Fruit fly (Drosophila melanogaster) whole organism, adult: ENCODE results near the gene CG4502.

Experiments
- CG11617 ChIP-seq: fragments of 200-800 bp; sonication (Bioruptor generic); optimal IDR thresholded peaks from 2 replicates; lab custom pipeline; 2017; ENCODE audit warnings: mild to moderate bottlenecking, missing biosample characterization, missing genetic modification reagents, missing genetic modification characterization
- CG12768 ChIP-seq: fragments of 200-800 bp; sonication (Bioruptor generic); optimal IDR thresholded peaks from 2 replicates; lab custom pipeline; 2017; ENCODE audit warnings: missing biosample characterization, missing genetic modification characterization, mild to moderate bottlenecking, moderate library complexity, missing genetic modification reagents
- CG14711 ChIP-seq: fragments of 200-800 bp; sonication (Bioruptor generic); optimal IDR thresholded peaks from 2 replicates; lab custom pipeline; 2018; ENCODE audit warnings: missing biosample characterization, mild to moderate bottlenecking, missing genetic modification characterization, moderate library complexity
- CG1620 ChIP-seq: fragments of 200-800 bp; sonication (Bioruptor generic); optimal IDR thresholded peaks from 2 replicates; lab custom pipeline; 2016; ENCODE audit warnings: missing biosample characterization, missing genetic modification characterization
- CG33017 ChIP-seq: fragments of 200-800 bp; sonication (Bioruptor generic); optimal IDR thresholded peaks from 2 replicates; lab custom pipeline; 2018; ENCODE audit warnings: missing biosample characterization, mild to moderate bottlenecking, missing genetic modification characterization, moderate library complexity
- CG5204 ChIP-seq: fragments of 200-800 bp; sonication (Bioruptor generic); optimal IDR thresholded peaks from 2 replicates; lab custom pipeline; 2016; ENCODE audit warnings: missing biosample characterization, missing genetic modification characterization
- CG7045 ChIP-seq: fragments of 200-800 bp; sonication (Bioruptor generic); optimal IDR thresholded peaks from 2 replicates; lab custom pipeline; 2017; ENCODE audit warnings: missing biosample characterization, mild to moderate bottlenecking, missing genetic modification characterization
- CG7101 ChIP-seq: fragments of 200-800 bp; sonication (Bioruptor generic); optimal IDR thresholded peaks from 2 replicates; lab custom pipeline; 2018; ENCODE audit warnings: missing biosample characterization, mild to moderate bottlenecking, missing genetic modification characterization, moderate library complexity
- Clk ChIP-seq: fragments of 200-800 bp; sonication (Bioruptor generic); optimal IDR thresholded peaks from 2 replicates; lab custom pipeline; 2017; ENCODE audit warnings: missing biosample characterization, missing genetic modification characterization
- Crg-1 ChIP-seq: fragments of 200-800 bp; sonication (Bioruptor generic); optimal IDR thresholded peaks from 2 replicates; lab custom pipeline; 2016; ENCODE audit warnings: missing biosample characterization, missing genetic modification characterization
- Hr96 ChIP-seq: fragments of 200-800 bp; sonication (Bioruptor generic); optimal IDR thresholded peaks from 2 replicates; lab custom pipeline; 2016; ENCODE audit warnings: missing biosample characterization, missing genetic modification characterization
- Mnt ChIP-seq: fragments of 200-800 bp; sonication (Bioruptor generic); optimal IDR thresholded peaks from 2 replicates; lab custom pipeline; 2016; ENCODE audit warnings: missing biosample characterization, mild to moderate bottlenecking, missing genetic modification characterization
- bab1 ChIP-seq: fragments of 200-800 bp; sonication (Bioruptor generic); optimal IDR thresholded peaks from 3 replicates; lab custom pipeline; 2019; ENCODE audit warnings: missing biosample characterization, mild to moderate bottlenecking, missing genetic modification characterization, moderate library complexity
- cic ChIP-seq: fragments of 200-800 bp; sonication (Bioruptor generic); optimal IDR thresholded peaks from 2 replicates; lab custom pipeline; 2017; ENCODE audit warnings: missing biosample characterization, mild to moderate bottlenecking, missing genetic modification characterization, moderate library complexity
- cnc ChIP-seq, 2 experiments: fragments of >200 bp; optimal IDR thresholded peaks; 2 replicates each; lab custom pipeline; 2017
- kay ChIP-seq: fragments of 200-800 bp; sonication (Bioruptor generic); peaks from one replicate; lab custom pipeline; 2016; ENCODE audit warnings: missing biosample characterization, missing genetic modification characterization, borderline replicate concordance
- ovo ChIP-seq: fragments of 200-800 bp; sonication (Bioruptor generic); optimal IDR thresholded peaks from 2 replicates; lab custom pipeline; 2016; ENCODE audit warnings: missing biosample characterization, missing genetic modification characterization
- pad ChIP-seq: fragments of 200-800 bp; sonication (Bioruptor generic); optimal IDR thresholded peaks from 3 replicates; lab custom pipeline; 2017; ENCODE audit warnings: missing biosample characterization, missing genetic modification characterization, mild to moderate bottlenecking, moderate library complexity, missing genetic modification reagents
- tj ChIP-seq: fragments of 200-800 bp; sonication (Bioruptor generic); optimal IDR thresholded peaks from 3 replicates; lab custom pipeline; 2017; ENCODE audit warnings: missing biosample characterization, mild to moderate bottlenecking, missing genetic modification characterization, moderate library complexity
- toe ChIP-seq: fragments of 200-800 bp; sonication (Bioruptor generic); optimal IDR thresholded peaks from 2 replicates; lab custom pipeline; 2016; ENCODE audit warnings: missing biosample characterization, missing genetic modification characterization

Gene CG4502

DNA sequence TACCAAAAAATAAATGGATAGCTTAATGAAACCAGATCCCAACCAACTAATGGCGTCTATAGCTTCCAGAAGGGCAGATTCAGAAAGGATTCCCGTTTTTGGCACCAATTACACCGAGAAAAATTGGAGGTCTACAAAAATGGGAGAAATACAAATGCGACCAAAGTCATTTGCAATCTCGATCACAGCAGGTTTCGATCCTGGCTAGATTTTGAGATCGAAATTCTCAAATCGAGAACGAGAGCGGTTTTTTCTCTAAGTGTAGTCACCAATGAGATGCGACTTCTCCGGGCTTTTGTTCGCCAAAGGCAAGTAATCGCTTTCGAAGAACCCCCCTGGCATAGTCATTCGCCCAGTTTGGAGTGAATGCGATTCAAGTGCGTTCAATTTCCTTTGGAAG, 28.3 kb downstream of the CG4502 start:
- TF ChIP-seq CG14711 (tag; lab: Kevin White, UChicago), result no peak
- TF ChIP-seq Mnt (GFP tag; lab: Kevin White, UChicago), result no peak
- TF ChIP-seq ovo, result no peak
- no peak for TF ChIP-seq Crg-1 (GFP tag; lab: Kevin White, UChicago)
- TF ChIP-seq cic (GFP tag; lab: Kevin White, UChicago), result no peak
- TF ChIP-seq tj, result no peak
- TF ChIP-seq pad, result no peak
- no peak for TF ChIP-seq Clk (GFP tag; lab: Kevin White, UChicago)
- TF ChIP-seq cnc (optimal IDR thresholded peaks at IDR 0.05; lab: Kevin White, UChicago), result no peak
- no peak for TF ChIP-seq bab1
- no peak for TF ChIP-seq Hr96 (GFP tag; lab: Kevin White, UChicago)
- TF ChIP-seq CG7101 (tag; lab: Kevin White, UChicago), result no peak
- no peak for TF ChIP-seq CG11617 (GFP tag; lab: Kevin White, UChicago)
- no peak for TF ChIP-seq CG33017
- TF ChIP-seq kay (GFP tag; lab: Kevin White, UChicago), result no peak
- no peak for TF ChIP-seq CG7045 (GFP tag; lab: Kevin White, UChicago)

DNA sequence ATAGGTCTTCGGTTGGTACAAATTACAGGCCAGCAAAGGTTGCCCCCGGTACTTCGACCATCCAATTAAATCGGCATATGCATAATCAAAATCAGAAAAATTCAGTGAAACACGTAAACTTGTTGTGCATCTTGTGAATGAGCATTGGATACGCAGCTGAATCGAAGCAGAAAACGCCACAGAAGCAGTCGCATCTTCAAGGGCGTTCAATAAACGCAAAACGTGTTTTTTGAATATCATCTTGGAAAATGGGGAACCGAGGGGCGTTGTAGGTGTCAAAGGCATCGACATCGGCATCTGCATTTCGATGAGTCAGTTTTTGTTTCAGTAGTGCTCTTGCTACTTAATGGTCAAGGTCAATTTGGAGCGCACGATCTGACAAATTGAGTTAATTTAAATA, 29.7 kb downstream of the CG4502 start:
- no peak for TF ChIP-seq CG12768
- TF ChIP-seq cnc (optimal IDR thresholded peaks at IDR 0.05; lab: Kevin White, UChicago), result no peak
- no peak for TF ChIP-seq Mnt (GFP tag; lab: Kevin White, UChicago)
- TF ChIP-seq toe (GFP tag; lab: Kevin White, UChicago), result no peak
- TF ChIP-seq ovo, result no peak
- no peak for TF ChIP-seq bab1
- TF ChIP-seq Clk (GFP tag; lab: Kevin White, UChicago), result no peak
- no peak for TF ChIP-seq cic (GFP tag; lab: Kevin White, UChicago)
- no peak for TF ChIP-seq kay (GFP tag; lab: Kevin White, UChicago)
- TF ChIP-seq Hr96 (GFP tag; lab: Kevin White, UChicago), result no peak
- no peak for TF ChIP-seq CG7101 (tag; lab: Kevin White, UChicago)
- no peak for TF ChIP-seq CG14711 (tag; lab: Kevin White, UChicago)
- TF ChIP-seq CG5204 (GFP tag; lab: Kevin White, UChicago), result no peak
- TF ChIP-seq CG7045 (GFP tag; lab: Kevin White, UChicago), result no peak
- no peak for TF ChIP-seq CG33017

dm6 chr2L:7169003-7169402, 35.1 kb downstream of the CG4502 start:
- TF ChIP-seq CG5204 (GFP tag; lab: Kevin White, UChicago) (no peak), Crg-1 (GFP tag; lab: Kevin White, UChicago) (no peak), toe (GFP tag; lab: Kevin White, UChicago) (no peak), CG11617 (GFP tag; lab: Kevin White, UChicago) (no peak), kay (GFP tag; lab: Kevin White, UChicago) (no peak), CG14711 (tag; lab: Kevin White, UChicago) (no peak), pad (no peak), tj (no peak), bab1 (no peak), ovo (no peak)

DNA sequence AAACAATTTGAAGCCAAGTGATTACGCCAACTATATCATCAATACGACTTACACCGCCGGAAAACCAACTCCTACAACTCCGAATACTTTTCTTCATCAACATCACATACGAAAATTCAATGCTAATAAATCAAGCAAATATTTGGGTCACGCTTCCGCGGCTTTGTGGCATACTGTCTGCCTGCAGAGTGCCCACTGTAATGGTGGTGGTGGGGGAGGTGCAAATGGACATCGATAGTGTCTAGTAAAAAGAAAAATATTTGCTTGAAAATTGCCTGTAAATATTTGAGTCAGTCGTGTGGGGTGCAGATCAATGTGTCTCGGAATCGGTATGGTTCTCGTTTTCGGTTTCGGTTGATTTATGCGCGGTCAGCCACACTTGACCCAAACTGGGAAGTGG, 38.2 kb downstream of the CG4502 start:
- TF ChIP-seq CG14711 (tag; lab: Kevin White, UChicago) (no peak), Hr96 (GFP tag; lab: Kevin White, UChicago) (no peak), CG7101 (tag; lab: Kevin White, UChicago) (no peak), toe (GFP tag; lab: Kevin White, UChicago) (no peak), CG12768 (no peak), Clk (GFP tag; lab: Kevin White, UChicago) (no peak), Mnt (GFP tag; lab: Kevin White, UChicago) (no peak)

dm6 chr2L:7158798-7159197, 45.3 kb downstream of the CG4502 start:
- TF ChIP-seq cic (GFP tag; lab: Kevin White, UChicago) (no peak), CG7101 (tag; lab: Kevin White, UChicago) (no peak), CG1620 (GFP tag; lab: Kevin White, UChicago) (no peak), cnc (optimal IDR thresholded peaks at IDR 0.05; lab: Kevin White, UChicago) (no peak), CG33017 (no peak), bab1 (no peak), kay (GFP tag; lab: Kevin White, UChicago) (no peak)

dm6 chr2L:7157456-7157855, 46.6 kb downstream of the CG4502 start, which contains the start of gene Pvf3:
Gene Pvf3, minus strand, starts transcription at chr2L:7157695.
- no peak for TF ChIP-seq toe (GFP tag; lab: Kevin White, UChicago)
- no peak for TF ChIP-seq CG1620 (GFP tag; lab: Kevin White, UChicago)
- TF ChIP-seq cnc (optimal IDR thresholded peaks at IDR 0.05; lab: Kevin White, UChicago), result no peak
- TF ChIP-seq CG5204 (GFP tag; lab: Kevin White, UChicago), result no peak
- no peak for TF ChIP-seq Clk (GFP tag; lab: Kevin White, UChicago)

DNA sequence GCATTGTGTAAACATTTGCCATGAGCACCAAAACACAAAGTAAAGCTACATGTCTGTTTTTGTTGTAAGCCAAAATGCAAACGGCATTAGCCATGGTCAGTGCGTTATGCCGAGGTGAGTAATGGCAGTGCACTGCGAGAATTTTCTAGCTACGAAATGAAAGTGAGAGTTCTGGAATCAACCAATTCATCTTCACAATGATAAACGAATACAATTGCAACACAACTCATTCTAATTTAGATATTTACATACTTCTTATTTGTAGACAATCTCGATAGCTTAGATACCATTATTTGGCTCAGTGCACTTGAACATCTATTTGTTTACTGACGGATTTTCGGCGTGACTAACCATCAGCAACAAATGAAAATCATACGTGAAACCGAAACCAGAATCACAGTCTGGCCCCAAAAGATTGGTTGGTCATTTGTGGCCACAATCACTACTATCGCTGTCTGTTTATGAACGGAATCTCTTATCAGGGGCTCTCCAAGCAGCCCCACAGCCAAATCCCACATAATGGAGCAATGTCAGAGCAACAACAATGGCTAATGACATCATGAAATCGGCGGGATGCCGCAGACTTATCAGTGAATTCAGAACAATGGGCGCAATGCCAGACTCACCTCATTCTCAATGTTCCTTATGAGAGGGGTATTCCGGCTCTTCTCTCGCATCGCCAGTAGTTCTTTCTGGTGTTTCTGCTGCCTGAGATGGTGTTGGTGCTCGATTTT, 49.0 kb downstream of the CG4502 start:
- TF ChIP-seq CG5204 (GFP tag; lab: Kevin White, UChicago) (peak; percentile 18), Clk (GFP tag; lab: Kevin White, UChicago) (no peak), toe (GFP tag; lab: Kevin White, UChicago) (peak; percentile 28), CG7045 (GFP tag; lab: Kevin White, UChicago) (peak; percentile 13), kay (GFP tag; lab: Kevin White, UChicago) (peak; percentile 42)
